Fruit fly (Drosophila melanogaster): ENCODE measurements around the gene CG42592.

dm6 chr3R:29875830-29876229 lies 39.7 kb upstream of the CG42592 start:
- TF ChIP-seq Clk (GFP tag; optimal IDR thresholded peaks at IDR 0.05) (no peak), Hr96 (GFP tag; optimal IDR thresholded peaks at IDR 0.05) (no peak), CG7101 (tag; optimal IDR thresholded peaks at IDR 0.05) (peak; percentile 18)

Data from whole organism, adult.